Worm (Caenorhabditis elegans) whole organism, late embryonic: ENCODE results near the gene sri-36.

Experiments used
- K09A11.1 ChIP-seq: sonication (generic microtip); optimal IDR thresholded peaks from 2 replicates; lab custom pipeline; 2017; ENCODE audit warnings: antibody characterized with exemption, mild to moderate bottlenecking, missing genetic modification characterization, missing compliant biosample characterization; ENCODE audit not compliant: insufficient read depth
- ama-1 ChIP-seq: fragments of 150-350 bp; optimal IDR thresholded peaks from 2 replicates; lab custom pipeline; 2014
- ceh-24 ChIP-seq: sonication (generic microtip); optimal IDR thresholded peaks from 2 replicates; lab custom pipeline; 2016; ENCODE audit warnings: mild to moderate bottlenecking, missing genetic modification characterization, missing compliant biosample characterization
- dve-1 ChIP-seq: sonication (generic microtip); optimal IDR thresholded peaks from 2 replicates; lab custom pipeline; 2017; ENCODE audit warnings: antibody characterized with exemption, mild to moderate bottlenecking, missing genetic modification characterization, missing compliant biosample characterization
- elt-2 ChIP-seq: sonication (generic microtip); optimal IDR thresholded peaks from 2 replicates; lab custom pipeline; 2016; ENCODE audit warnings: missing genetic modification reagents, missing genetic modification characterization, missing compliant biosample characterization
- fkh-6 ChIP-seq: sonication (generic microtip); optimal IDR thresholded peaks from 2 replicates; lab custom pipeline; 2016; ENCODE audit warnings: missing genetic modification characterization, missing compliant biosample characterization
- pha-4 ChIP-seq: fragments of 150-350 bp; optimal IDR thresholded peaks from 2 replicates; lab custom pipeline; 2018; ENCODE audit warnings: missing biosample characterization, missing genetic modification reagents, missing genetic modification characterization
- tbx-7 ChIP-seq: sonication (generic microtip); optimal IDR thresholded peaks from 2 replicates; lab custom pipeline; 2016; ENCODE audit warnings: missing genotype, missing genetic modification characterization, missing compliant biosample characterization
- ztf-16 ChIP-seq: sonication (generic microtip); optimal IDR thresholded peaks from 2 replicates; lab custom pipeline; 2017; ENCODE audit warnings: missing genetic modification characterization, missing compliant biosample characterization

DNA sequence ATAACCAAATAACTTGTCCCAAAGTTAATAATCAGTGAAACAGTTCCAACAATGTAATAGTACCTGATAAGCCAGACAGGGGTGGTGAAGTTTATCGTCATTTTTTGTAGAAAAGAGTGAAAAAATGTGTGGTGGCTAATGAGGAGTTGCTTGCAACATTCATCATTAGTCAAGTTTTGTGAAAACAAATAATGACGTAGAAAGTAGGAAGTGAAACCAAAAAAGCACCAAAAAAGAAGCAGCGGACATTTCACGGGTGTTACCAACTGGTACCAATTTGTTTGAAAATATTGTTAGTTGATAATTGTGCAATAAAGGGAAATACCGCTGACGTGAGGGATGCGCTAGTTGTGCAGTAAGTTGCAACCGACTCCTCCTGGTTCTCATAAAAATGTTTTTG is at the start of gene sri-36:
- TF ChIP-seq tbx-7 (no peak), K09A11.1 (no peak), ztf-16 (tag; lab: Kevin White, UChicago) (no peak), dve-1 (tag; lab: Kevin White, UChicago) (no peak), ceh-24 (tag; lab: Kevin White, UChicago) (no peak), ama-1 (lab: Kevin White, UChicago) (no peak), fkh-6 (no peak), pha-4 (tag; lab: Kevin White, UChicago) (no peak), elt-2 (no peak)
